Fruit fly (Drosophila melanogaster) whole organism, embryonic: Measurements from ENCODE around the gene CG11598.
A peak's percentile ranks its signal among the peaks of the same experiment; 100 is the strongest.

Experiments used
- CG10209 ChIP-seq: fragments of 200-800 bp; sonication (Bioruptor generic); optimal IDR thresholded peaks from 3 replicates; lab custom pipeline; 2017; ENCODE audit warnings: missing biosample characterization, mild to moderate bottlenecking, missing genetic modification characterization, missing genetic modification reagents
- CG12236 ChIP-seq: fragments of 200-800 bp; sonication (Bioruptor generic); optimal IDR thresholded peaks from 2 replicates; lab custom pipeline; 2016; ENCODE audit warnings: missing biosample characterization, missing genetic modification characterization
- CG12299 ChIP-seq: fragments of 200-800 bp; sonication (Bioruptor generic); optimal IDR thresholded peaks from 2 replicates; lab custom pipeline; 2018; ENCODE audit warnings: missing biosample characterization, mild to moderate bottlenecking, missing genetic modification characterization
- CG12659 ChIP-seq: fragments of 200-800 bp; sonication (Bioruptor generic); optimal IDR thresholded peaks from 3 replicates; lab custom pipeline; 2017; ENCODE audit warnings: mild to moderate bottlenecking, missing biosample characterization, missing genetic modification reagents, missing genetic modification characterization
- CG13424 ChIP-seq: fragments of 200-800 bp; sonication (Bioruptor generic); optimal IDR thresholded peaks from 2 replicates; lab custom pipeline; 2019; ENCODE audit warnings: missing biosample characterization, mild to moderate bottlenecking, missing genetic modification characterization, moderate library complexity
- CG16779 ChIP-seq: fragments of 200-800 bp; sonication (Bioruptor generic); IDR thresholded peaks from 2 replicates; pipeline ENCODE4 v1.3.6; 2022; ENCODE audit warnings: missing biosample characterization, missing genetic modification characterization
- CG17612 ChIP-seq: fragments of 200-800 bp; sonication (Bioruptor generic); IDR thresholded peaks from 2 replicates; pipeline ENCODE4 v1.3.6; 2022; ENCODE audit warnings: missing biosample characterization, missing genetic modification characterization
- CG17802 ChIP-seq: fragments of 200-800 bp; sonication (Bioruptor generic); optimal IDR thresholded peaks from 2 replicates; lab custom pipeline; 2018; ENCODE audit warnings: missing biosample characterization, mild to moderate bottlenecking, missing genetic modification characterization, moderate library complexity
- CG17829 ChIP-seq: fragments of 200-800 bp; optimal IDR thresholded peaks from 2 replicates; lab custom pipeline; 2019; ENCODE audit warnings: missing biosample characterization, mild to moderate bottlenecking, missing genetic modification characterization, moderate library complexity
- CG1792 ChIP-seq: fragments of 200-800 bp; sonication (Bioruptor generic); optimal IDR thresholded peaks from 2 replicates; lab custom pipeline; 2016; ENCODE audit warnings: missing biosample characterization, missing genetic modification characterization
- CG18262 ChIP-seq: fragments of 200-800 bp; optimal IDR thresholded peaks from 3 replicates; lab custom pipeline; 2019; ENCODE audit warnings: missing biosample characterization, mild to moderate bottlenecking, missing genetic modification characterization, moderate library complexity
- CG2120 ChIP-seq: fragments of 200-800 bp; sonication (Bioruptor generic); optimal IDR thresholded peaks from 3 replicates; lab custom pipeline; 2016; ENCODE audit warnings: missing biosample characterization, missing genetic modification characterization
- CG31388 ChIP-seq: fragments of 200-800 bp; sonication (Bioruptor generic); optimal IDR thresholded peaks from 2 replicates; lab custom pipeline; 2016; ENCODE audit warnings: missing biosample characterization, missing genetic modification characterization
- CG4707 ChIP-seq: fragments of 200-800 bp; sonication (Bioruptor generic); optimal IDR thresholded peaks from 2 replicates; lab custom pipeline; 2018; ENCODE audit warnings: missing biosample characterization, mild to moderate bottlenecking, missing genetic modification characterization, moderate library complexity
- CG4820 ChIP-seq: fragments of 200-800 bp; sonication (Bioruptor generic); optimal IDR thresholded peaks from 3 replicates; lab custom pipeline; 2016; ENCODE audit warnings: missing biosample characterization, missing genetic modification characterization
- CG5180 ChIP-seq: fragments of 200-800 bp; sonication (Bioruptor generic); optimal IDR thresholded peaks from 3 replicates; lab custom pipeline; 2017; ENCODE audit warnings: missing biosample characterization, missing genetic modification characterization, mild to moderate bottlenecking, moderate library complexity, missing genetic modification reagents
- CG6765 ChIP-seq: fragments of 200-800 bp; sonication (Bioruptor generic); optimal IDR thresholded peaks from 3 replicates; lab custom pipeline; 2017; ENCODE audit warnings: missing biosample characterization, mild to moderate bottlenecking, missing genetic modification characterization
- CG6854 ChIP-seq: fragments of 200-800 bp; sonication (Bioruptor generic); optimal IDR thresholded peaks from 3 replicates; lab custom pipeline; 2017; ENCODE audit warnings: missing biosample characterization, mild to moderate bottlenecking, missing genetic modification characterization
- CG7928 ChIP-seq: fragments of 200-800 bp; sonication (Bioruptor generic); optimal IDR thresholded peaks from 2 replicates; lab custom pipeline; 2017; ENCODE audit warnings: missing biosample characterization, mild to moderate bottlenecking, missing genetic modification characterization
- CG7987 ChIP-seq: fragments of 200-800 bp; sonication (Bioruptor generic); optimal IDR thresholded peaks from 2 replicates; lab custom pipeline; 2018; ENCODE audit warnings: missing biosample characterization, mild to moderate bottlenecking, missing genetic modification characterization, moderate library complexity
- CG8089 ChIP-seq: fragments of 200-800 bp; sonication (Bioruptor generic); optimal IDR thresholded peaks from 3 replicates; lab custom pipeline; 2016; ENCODE audit warnings: missing biosample characterization, missing genetic modification characterization
- CG9932 ChIP-seq: fragments of 200-800 bp; sonication (Bioruptor generic); IDR thresholded peaks from 2 replicates; pipeline ENCODE4 v1.3.6; 2022; ENCODE audit warnings: missing biosample characterization, missing genetic modification characterization
- CrebB ChIP-seq: fragments of 200-800 bp; sonication (Bioruptor generic); optimal IDR thresholded peaks from 3 replicates; lab custom pipeline; 2018; ENCODE audit warnings: missing biosample characterization, mild to moderate bottlenecking, missing genetic modification characterization
- Dbx ChIP-seq: fragments of 200-800 bp; sonication (Bioruptor generic); IDR thresholded peaks from 3 replicates; pipeline ENCODE4 v1.3.6; 2022; ENCODE audit warnings: missing biosample characterization, missing genetic modification characterization
- Hand ChIP-seq: fragments of 200-800 bp; sonication (Bioruptor generic); optimal IDR thresholded peaks from 2 replicates; lab custom pipeline; 2017; ENCODE audit warnings: mild to moderate bottlenecking, missing biosample characterization, missing genetic modification reagents, missing genetic modification characterization
- Hr39 ChIP-seq: fragments of >200 bp; optimal IDR thresholded peaks from 2 replicates; lab custom pipeline; 2017
- NK7.1 ChIP-seq: fragments of 200-800 bp; sonication (Bioruptor generic); optimal IDR thresholded peaks from 3 replicates; lab custom pipeline; 2016; ENCODE audit warnings: missing biosample characterization, missing genetic modification characterization
- Neu2 ChIP-seq: fragments of 200-800 bp; sonication (Bioruptor generic); optimal IDR thresholded peaks from 3 replicates; lab custom pipeline; 2016; ENCODE audit warnings: missing biosample characterization, missing genetic modification characterization, borderline replicate concordance
- Nf-YB ChIP-seq: fragments of 200-800 bp; sonication (Bioruptor generic); optimal IDR thresholded peaks from 3 replicates; lab custom pipeline; 2019; ENCODE audit warnings: missing biosample characterization, mild to moderate bottlenecking, missing genetic modification characterization, moderate library complexity
- Oaz ChIP-seq: fragments of 200-800 bp; sonication (Bioruptor generic); IDR thresholded peaks from 2 replicates; pipeline ENCODE4 v1.3.6; 2022; ENCODE audit warnings: missing biosample characterization, missing genetic modification characterization
- aop ChIP-seq: fragments of 200-800 bp; sonication (Bioruptor generic); IDR thresholded peaks from 2 replicates; pipeline ENCODE4 v1.3.6; 2022; ENCODE audit warnings: missing biosample characterization, missing genetic modification characterization
- croc ChIP-seq: fragments of 200-800 bp; sonication (Bioruptor generic); conservative IDR thresholded peaks from 3 replicates; pipeline ENCODE4 v1.3.6; 2022; ENCODE audit warnings: missing biosample characterization, missing genetic modification characterization
- dmrt99B ChIP-seq: fragments of 200-800 bp; sonication (Bioruptor generic); optimal IDR thresholded peaks from 2 replicates; lab custom pipeline; 2018; ENCODE audit warnings: missing biosample characterization, mild to moderate bottlenecking, missing genetic modification characterization, moderate library complexity
- en ChIP-seq: fragments of 200-800 bp; sonication (Bioruptor generic); optimal IDR thresholded peaks from 2 replicates; lab custom pipeline; 2016; ENCODE audit warnings: missing biosample characterization, missing genetic modification characterization
- gce ChIP-seq: fragments of 200-800 bp; sonication (Bioruptor generic); IDR thresholded peaks from 3 replicates; pipeline ENCODE4 v1.3.6; 2022; ENCODE audit warnings: missing biosample characterization, missing genetic modification characterization
- mirr ChIP-seq: fragments of 200-800 bp; sonication (Bioruptor generic); optimal IDR thresholded peaks from 3 replicates; lab custom pipeline; 2018; ENCODE audit warnings: missing biosample characterization, mild to moderate bottlenecking, missing genetic modification characterization
- nerfin-1 ChIP-seq: fragments of 200-800 bp; sonication (Bioruptor generic); optimal IDR thresholded peaks from 3 replicates; lab custom pipeline; 2019; ENCODE audit warnings: missing biosample characterization, mild to moderate bottlenecking, missing genetic modification characterization, moderate library complexity
- nom ChIP-seq: fragments of 200-800 bp; sonication (Bioruptor generic); optimal IDR thresholded peaks from 2 replicates; lab custom pipeline; 2017; ENCODE audit warnings: missing biosample characterization, missing genetic modification characterization, mild to moderate bottlenecking, moderate library complexity, missing genetic modification reagents
- sqz ChIP-seq: fragments of 200-800 bp; sonication (Bioruptor generic); optimal IDR thresholded peaks from 3 replicates; lab custom pipeline; 2018; ENCODE audit warnings: missing biosample characterization, mild to moderate bottlenecking, missing genetic modification characterization
- tio ChIP-seq: fragments of 200-800 bp; sonication (Bioruptor generic); optimal IDR thresholded peaks from 2 replicates; lab custom pipeline; 2017; ENCODE audit warnings: missing biosample characterization, missing genetic modification characterization, inconsistent platforms
- tup ChIP-seq: fragments of 200-800 bp; sonication (Bioruptor generic); optimal IDR thresholded peaks from 2 replicates; lab custom pipeline; 2016; ENCODE audit warnings: missing biosample characterization, mild to moderate bottlenecking, missing genetic modification characterization, moderate library complexity
- unc-4 ChIP-seq: fragments of 200-800 bp; sonication (Bioruptor generic); IDR thresholded peaks from 2 replicates; pipeline ENCODE4 v1.3.6; 2022; ENCODE audit warnings: missing biosample characterization, missing genetic modification characterization; ENCODE audit not compliant: partially characterized antibody

The CG11598 gene

dm6 chr3R:12630369-12630768, 4.3 kb upstream of the CG11598 start, which contains the start of gene Not10 (continued):
- TF ChIP-seq CG6854 (GFP tag; lab: Kevin White, UChicago) (no peak), CG9932 (GFP tag; lab: Robert Waterston, UW) (peak; percentile 74), Hand (GFP tag; lab: Kevin White, UChicago) (no peak), CG17829 (tag; lab: Kevin White, UChicago) (peak; percentile 62), CG4707 (GFP tag; lab: Kevin White, UChicago) (no peak), dmrt99B (tag; lab: Kevin White, UChicago) (no peak), CG1792 (no peak), Oaz (GFP tag; lab: Robert Waterston, UW) (no peak), CG12236 (GFP tag; lab: Kevin White, UChicago) (no peak), CrebB (no peak), aop (GFP tag; lab: Robert Waterston, UW) (no peak), CG6765 (GFP tag; lab: Kevin White, UChicago) (no peak), CG31388 (GFP tag; lab: Kevin White, UChicago) (no peak), Neu2 (GFP tag; lab: Kevin White, UChicago) (no peak), nom (GFP tag; lab: Kevin White, UChicago) (no peak), tup (GFP tag; lab: Kevin White, UChicago) (no peak), CG12659 (GFP tag; lab: Kevin White, UChicago) (peak; percentile 76), CG7987 (GFP tag; lab: Kevin White, UChicago) (no peak), nerfin-1 (peak; percentile 35), croc (GFP tag; lab: Robert Waterston, UW) (no peak), en (GFP tag; lab: Kevin White, UChicago) (no peak), mirr (no peak), gce (GFP tag; lab: Robert Waterston, UW) (no peak), CG10209 (peak; percentile 30), CG17802 (tag; lab: Kevin White, UChicago) (no peak), tio (GFP tag; lab: Kevin White, UChicago) (no peak), CG17612 (no peak), Nf-YB (no peak), Hr39 (lab: Kevin White, UChicago) (no peak), CG8089 (GFP tag; lab: Kevin White, UChicago) (no peak), CG18262 (tag; lab: Kevin White, UChicago) (no peak), Dbx (peak; percentile 40; the same call in 1 of the 3 replicates), CG4820 (GFP tag; lab: Kevin White, UChicago) (peak; percentile 2), CG16779 (no peak), CG13424 (tag; lab: Kevin White, UChicago) (peak; percentile 70), CG5180 (GFP tag; lab: Kevin White, UChicago) (no peak), unc-4 (GFP tag; lab: Robert Waterston, UW) (peak; percentile 83), sqz (no peak), CG12299 (tag; lab: Kevin White, UChicago) (peak; percentile 65), CG2120 (GFP tag; lab: Kevin White, UChicago) (peak; percentile 25), NK7.1 (no peak), CG7928 (GFP tag; lab: Kevin White, UChicago) (no peak)
